Fruit fly (Drosophila melanogaster): ENCODE results near the gene Rpn2.

Rpn2 gene

DNA sequence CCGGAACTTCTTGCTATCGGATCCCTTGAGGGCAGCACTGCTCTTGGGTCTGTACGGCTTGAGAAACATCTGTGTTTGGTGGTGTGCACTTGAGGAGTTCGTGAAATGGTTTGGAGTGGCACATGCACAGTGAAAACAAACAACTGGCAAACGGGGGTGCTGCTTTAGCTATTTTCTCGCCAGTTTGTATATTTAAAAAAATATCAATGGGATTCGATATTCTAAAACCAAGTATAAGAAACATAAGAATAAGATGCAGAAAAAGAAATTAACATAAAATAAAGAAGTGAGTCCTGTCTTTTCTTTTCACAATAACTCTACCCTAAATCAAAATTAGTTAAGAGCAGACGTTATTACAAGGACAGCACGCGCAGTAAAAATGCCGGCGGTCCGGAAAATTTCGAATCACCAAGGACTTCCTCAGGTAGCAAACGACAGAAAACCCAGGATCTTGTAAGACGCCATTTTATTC is 1.7 kb upstream of the Rpn2 start, which contains the start of gene eIF2D:
TSS of gene eIF2D (minus strand) at position 174 of the 472 bp plus-strand sequence.
- peak; percentile 52 for TF ChIP-seq noc (tag; optimal IDR thresholded peaks at IDR 0.05)

DNA sequence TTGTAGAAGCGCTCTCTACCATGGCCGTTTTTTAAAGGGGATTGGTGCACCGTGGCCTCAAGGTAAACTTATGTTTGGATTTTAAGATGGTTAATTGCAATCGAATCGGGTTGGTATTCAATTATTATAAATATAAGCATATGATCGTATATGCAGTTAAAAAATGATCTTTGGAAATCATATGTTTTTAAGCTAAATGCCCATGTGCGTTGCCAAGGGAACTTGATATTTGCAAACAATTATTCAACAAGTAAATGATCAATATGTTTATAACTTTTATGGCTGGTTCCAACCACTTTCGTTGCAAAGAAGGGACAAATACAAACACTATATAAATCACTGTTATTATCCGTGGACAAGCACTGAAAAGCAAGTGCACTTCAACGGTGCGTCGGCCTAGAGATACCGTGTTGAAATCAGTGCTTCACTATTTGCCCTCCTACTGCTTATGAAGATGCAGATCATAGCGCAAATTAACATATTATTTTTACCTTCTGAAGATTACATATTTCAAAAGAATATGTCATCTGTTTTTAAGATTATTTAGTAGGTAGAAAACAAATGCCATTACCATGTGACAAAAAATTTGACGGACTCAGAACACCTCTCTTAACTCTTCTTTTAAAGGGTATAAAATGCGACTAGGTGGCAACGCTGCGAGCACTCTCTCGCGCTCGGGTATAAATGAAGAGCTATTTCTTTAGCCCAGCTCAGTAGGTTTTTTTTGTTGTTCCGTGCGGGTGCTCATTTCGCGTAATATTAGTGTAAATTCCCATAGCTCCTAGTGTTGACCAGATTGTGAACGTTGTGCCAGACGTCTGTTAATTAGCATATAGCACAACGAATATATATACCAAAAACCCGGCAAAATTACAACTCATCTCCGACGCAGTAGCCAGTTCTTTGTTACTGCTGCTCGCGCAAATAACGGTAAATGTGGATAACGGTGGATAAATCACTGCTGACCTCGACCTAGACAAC is 4.4 kb downstream of the Rpn2 start, which contains the start of gene rdog:
TSS of gene rdog (plus strand) at position 705 of the 981 bp plus-strand sequence.
- peak; percentile 89 for TF ChIP-seq noc (tag; optimal IDR thresholded peaks at IDR 0.05)

DNA sequence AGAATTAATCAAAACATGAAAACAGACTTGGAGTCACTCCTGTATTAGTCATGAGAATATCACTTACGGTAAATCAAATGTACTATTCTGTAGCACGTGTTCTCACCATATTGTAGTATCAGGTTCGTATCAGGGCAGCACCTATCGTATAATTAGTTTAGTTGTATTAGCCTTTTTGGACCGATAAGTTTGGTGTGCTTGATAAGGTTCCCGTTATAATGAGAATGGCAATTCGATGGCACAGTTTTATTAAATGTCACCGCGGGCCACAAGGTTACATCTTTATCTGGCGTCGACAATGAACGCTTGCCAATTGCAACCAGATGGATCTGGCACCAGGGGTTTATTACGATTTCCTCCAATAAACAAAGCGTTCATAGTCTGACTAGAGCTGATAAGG is 5.4 kb downstream of the Rpn2 start:
- peak; percentile 11 for TF ChIP-seq noc (tag; optimal IDR thresholded peaks at IDR 0.05)

DNA sequence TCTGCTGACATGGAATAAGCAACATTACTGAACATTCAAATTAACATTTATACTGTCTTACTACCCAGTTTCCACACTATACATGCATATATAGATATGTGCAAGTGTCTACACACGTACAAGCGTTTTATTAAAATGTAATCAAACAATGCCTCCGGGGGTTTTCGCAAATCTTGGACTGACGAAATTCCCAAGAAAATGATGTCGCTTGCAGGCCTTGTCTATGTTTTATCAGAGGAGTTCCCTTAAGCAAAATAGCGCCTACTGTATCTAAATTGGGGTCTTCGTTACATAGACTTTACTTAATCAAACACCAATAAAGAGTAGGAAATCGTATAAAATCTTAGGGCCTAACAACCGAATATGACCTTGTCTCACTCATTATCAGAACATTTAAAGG is 6.3 kb downstream of the Rpn2 start:
- TF ChIP-seq noc (tag; optimal IDR thresholded peaks at IDR 0.05) = no peak

DNA sequence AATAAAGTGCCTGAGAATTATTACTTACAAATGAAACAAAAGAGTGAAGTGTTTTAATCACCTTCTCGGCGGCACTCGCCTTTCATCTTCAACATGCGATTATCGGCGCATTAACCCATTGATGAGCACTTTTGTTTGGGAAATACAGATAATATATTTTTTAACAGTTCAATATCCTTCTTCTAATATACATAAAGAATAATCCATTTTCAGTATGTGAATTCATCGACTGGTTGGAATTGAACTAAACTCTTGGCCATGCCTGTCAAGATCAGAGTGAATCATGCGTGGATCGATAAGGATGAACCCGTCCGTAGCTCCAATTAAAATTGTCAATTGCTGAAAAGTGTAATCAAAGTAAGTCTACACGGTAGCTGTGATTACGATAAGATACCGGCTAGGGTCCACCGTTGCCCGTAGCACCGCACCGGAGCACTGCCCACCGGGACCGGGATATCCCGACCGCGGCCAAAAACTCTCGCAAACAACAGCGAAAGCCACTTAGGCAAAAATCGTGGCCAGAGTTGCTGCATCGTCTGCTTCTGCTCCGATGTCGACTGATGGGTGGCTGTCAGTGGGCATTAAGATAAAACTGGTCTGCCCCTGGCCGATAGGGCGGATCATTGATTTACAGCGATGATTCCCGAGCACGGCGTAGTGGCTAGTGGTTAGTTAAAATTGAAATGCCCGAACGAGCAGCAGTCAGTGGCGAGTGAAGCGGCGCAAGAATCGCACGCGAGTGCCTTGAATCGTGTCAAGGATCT is 11.8 kb downstream of the Rpn2 start, which contains the start of gene CG11898:
TSS of gene CG11898 (plus strand) at position 714 of the 764 bp plus-strand sequence.
- TF ChIP-seq noc (tag; optimal IDR thresholded peaks at IDR 0.05) = peak; percentile 39

DNA sequence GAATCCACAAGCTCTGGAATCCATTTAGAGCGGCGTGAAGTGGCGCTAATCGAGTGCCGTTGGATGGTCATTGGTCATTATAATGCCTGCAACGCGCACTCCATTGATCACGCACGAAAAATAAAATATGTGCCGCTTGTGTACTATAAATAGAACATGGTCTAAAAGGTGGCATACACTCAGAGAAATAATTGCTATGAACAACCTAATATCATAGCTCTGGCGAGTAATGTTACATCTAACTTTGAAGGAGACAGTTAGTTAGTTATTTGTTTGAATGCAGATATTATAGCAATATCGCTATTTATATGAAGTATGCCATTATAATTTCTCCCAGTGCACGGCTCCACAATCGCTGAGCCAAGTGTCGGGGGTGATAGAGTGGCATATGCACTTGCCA is 37.7 kb downstream of the Rpn2 start:
- TF ChIP-seq noc (tag; optimal IDR thresholded peaks at IDR 0.05) = no peak

DNA sequence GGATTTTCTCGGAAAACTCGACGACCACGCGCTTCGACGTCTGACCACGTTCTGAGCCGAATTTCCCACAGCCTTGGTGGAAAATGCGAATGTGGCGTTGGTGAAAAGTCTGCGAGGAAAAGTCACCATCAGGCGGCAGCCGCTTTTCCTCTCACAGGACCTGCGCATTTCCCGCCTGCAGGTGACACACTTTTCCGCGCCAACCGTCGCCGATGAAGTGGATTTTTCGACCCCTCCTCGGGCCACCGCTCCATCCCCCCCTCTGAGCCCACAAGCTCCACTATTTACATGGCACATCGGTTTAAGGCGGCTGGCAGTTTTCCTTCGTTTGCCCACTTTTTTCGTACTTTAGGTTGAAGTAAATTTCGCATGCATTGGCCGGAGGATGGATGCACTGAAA is 41.6 kb downstream of the Rpn2 start, which contains the start of gene jus:
TSS of gene jus (minus strand) at position 38 of the 400 bp plus-strand sequence.
- no peak for TF ChIP-seq noc (tag; optimal IDR thresholded peaks at IDR 0.05)

DNA sequence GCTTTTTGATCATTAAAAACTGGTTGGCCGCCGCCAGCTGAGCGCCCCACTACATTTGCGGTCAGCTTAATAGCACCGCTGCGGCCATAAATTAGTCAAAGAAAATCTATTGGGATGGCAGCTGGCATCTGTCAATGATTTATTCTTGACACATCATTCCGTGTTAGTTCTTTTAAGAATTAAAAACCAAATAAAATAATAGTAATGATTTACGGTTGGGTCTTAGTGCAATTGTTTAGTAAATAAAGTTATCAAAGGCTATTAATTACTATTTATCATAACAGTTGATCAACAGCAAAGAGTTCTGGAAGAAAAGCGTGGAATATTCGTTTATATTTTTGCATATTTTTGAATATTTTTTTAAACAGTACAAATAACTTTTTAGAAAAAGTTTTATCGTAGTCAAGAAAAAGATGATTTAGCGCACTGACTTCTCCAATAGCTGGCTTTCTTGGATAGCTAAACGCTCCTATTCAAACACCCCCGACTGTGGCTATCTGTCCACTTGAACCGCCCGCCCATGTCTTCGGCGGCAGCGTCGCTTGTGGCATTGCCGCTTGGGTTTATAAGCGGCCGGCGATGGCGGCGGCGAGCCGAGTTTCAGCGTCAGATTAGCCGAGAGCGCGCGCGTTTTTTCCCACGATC is 43.8 kb downstream of the Rpn2 start, which contains the start of gene CG14515:
TSS of gene CG14515 (plus strand) at position 590 of the 645 bp plus-strand sequence.
- no peak for TF ChIP-seq noc (tag; optimal IDR thresholded peaks at IDR 0.05)

DNA sequence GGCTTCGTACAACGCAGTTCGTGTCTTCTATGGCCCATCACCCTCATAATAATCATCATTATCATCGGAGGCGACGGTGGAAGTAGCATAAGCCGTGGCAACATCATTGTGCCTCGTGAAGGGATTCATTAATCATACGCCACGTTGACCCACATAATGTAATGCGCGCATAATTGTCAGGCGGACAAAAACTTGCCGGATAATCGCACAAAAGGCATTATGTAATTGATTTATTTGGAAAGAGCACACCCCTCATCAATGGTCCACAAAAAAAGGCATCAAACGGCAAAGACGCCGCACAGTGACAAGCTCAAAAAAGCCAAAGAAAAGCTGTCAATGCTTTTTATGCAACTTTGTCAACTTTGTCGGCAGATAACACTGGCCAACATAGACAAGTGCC is 45.0 kb downstream of the Rpn2 start:
- TF ChIP-seq noc (tag; optimal IDR thresholded peaks at IDR 0.05) = no peak

DNA sequence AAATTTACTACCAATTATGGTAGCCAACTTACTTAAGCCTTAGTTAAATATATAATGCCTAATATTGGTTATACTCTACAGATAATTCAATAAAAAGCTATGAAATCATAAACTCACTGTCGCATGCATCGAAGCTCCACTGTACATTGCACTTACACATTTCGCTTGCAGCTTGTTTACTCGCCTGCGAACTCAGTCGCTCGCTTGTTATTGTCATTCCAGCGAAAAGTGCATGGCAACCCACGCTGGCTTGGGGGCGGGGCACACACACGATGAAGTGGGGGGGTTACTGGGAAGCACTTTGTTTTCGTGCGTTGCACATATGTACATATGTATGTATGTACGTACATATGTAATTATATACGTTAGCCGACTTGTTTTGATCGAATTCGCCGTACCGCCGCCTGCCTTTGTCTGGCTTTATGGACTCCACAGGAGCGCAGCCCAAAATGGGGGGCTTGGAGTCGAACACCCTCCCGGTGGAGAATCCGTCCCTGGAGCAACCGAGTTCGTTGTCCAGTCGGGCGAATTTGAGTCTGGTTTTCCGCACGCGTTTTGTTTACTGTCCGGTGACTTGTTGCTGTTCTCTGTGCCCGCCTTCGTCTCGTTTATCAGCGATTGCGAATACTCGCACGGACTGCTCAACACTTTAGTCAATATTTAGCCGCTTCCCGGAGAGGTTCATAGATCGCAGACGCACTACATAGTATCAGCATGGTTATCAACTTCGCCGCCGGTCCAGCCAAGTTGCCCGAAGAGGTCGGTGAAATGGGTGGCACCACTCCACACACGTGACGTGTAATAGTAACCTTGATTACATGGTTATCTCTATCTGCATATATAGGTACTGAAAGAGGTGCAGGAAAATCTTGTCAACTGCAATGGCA is 46.7 kb downstream of the Rpn2 start, which contains the start of gene CG11899:
TSS of gene CG11899 (plus strand) at position 648 of the 887 bp plus-strand sequence.
- TF ChIP-seq noc (tag; optimal IDR thresholded peaks at IDR 0.05) = peak; percentile 54

DNA sequence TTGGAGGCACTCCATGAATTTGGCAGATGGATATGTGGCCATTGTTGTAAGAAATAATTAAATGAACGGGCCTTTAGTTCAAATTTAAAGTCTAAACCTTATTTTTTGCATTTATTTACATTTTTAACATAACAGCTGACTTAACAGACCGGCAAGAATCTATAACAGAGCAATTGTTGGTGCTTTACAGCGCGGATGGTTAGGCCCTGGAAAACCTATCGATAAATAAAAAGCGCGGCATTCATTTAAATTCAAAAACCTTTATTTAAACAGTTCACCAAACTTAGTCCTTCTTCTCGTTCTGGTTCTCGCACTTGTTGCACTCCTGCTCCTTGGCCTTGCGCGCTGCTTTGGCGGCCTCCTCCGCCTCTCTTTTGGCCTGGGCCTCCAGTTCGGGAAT is 49.1 kb downstream of the Rpn2 start, which contains the start of gene Mesh1:
TSS of gene Mesh1 (minus strand) at position 108 of the 400 bp plus-strand sequence.
- TF ChIP-seq noc (tag; optimal IDR thresholded peaks at IDR 0.05) = no peak

DNA sequence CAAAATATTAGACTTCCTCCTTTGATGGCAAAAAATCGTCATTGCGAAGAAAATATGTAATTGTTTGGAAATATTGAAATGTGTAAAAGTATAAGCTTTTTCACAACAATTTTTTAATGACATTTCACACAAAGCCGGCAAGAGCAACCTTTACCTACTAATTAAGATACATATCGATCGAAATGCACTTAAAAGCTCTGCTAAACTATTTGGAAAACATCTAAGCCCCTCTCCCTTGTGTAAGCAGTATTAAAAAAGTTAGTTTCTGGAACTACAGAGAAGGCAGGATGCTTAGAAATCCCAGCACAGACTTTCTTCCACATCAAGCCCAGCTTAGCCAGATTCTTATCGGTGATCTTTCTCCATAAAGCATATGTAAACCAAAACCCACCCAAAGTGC is 50.7 kb downstream of the Rpn2 start, which contains the start of gene Cyt-c1L:
TSS of gene Cyt-c1L (minus strand) at position 101 of the 400 bp plus-strand sequence.
- TF ChIP-seq noc (tag; optimal IDR thresholded peaks at IDR 0.05) = no peak

DNA sequence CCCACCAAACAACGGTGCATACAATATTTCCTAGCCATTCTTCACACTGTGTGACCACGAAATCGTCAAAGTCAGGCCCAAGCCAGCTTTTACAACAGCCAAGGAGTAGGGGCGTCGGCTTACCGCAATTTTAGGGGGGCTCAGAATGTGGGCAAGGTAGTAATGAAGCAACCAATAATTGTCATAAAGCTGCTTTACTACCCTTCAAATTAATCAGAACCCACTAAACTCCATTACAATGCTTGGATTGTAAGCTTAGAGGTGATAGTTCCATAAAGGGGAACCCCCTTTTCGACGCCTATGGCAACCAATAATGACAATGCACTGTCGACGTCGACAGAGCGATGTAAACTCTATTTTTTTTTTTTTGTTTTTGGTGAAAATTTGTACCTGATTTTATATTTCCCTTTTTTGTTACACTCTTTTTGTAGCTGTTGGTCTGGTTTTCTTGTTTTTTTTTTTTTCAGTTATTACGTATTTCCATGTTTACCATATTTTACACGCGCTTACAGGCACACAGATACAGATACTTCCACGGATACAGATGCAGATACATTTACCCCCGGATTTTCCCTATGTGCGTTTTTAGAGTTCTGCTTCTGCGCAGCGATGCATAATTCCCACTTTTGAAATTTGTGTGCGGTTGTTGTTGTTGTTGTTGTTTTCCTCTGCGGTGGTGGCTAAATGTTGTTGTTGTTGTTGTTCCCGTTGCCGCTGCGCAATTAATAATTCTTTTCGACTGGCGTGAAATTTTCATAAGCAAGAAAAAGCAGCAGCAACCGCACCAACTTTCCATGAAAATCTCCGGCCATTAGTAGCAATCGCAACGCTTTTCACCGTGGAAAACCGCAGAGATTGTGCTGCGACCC is 51.5 kb downstream of the Rpn2 start:
- TF ChIP-seq noc (tag; optimal IDR thresholded peaks at IDR 0.05) = no peak

Measured in whole organism, larva.